Fruit fly (Drosophila melanogaster): ENCODE results near the gene dop.

Gene dop

DNA sequence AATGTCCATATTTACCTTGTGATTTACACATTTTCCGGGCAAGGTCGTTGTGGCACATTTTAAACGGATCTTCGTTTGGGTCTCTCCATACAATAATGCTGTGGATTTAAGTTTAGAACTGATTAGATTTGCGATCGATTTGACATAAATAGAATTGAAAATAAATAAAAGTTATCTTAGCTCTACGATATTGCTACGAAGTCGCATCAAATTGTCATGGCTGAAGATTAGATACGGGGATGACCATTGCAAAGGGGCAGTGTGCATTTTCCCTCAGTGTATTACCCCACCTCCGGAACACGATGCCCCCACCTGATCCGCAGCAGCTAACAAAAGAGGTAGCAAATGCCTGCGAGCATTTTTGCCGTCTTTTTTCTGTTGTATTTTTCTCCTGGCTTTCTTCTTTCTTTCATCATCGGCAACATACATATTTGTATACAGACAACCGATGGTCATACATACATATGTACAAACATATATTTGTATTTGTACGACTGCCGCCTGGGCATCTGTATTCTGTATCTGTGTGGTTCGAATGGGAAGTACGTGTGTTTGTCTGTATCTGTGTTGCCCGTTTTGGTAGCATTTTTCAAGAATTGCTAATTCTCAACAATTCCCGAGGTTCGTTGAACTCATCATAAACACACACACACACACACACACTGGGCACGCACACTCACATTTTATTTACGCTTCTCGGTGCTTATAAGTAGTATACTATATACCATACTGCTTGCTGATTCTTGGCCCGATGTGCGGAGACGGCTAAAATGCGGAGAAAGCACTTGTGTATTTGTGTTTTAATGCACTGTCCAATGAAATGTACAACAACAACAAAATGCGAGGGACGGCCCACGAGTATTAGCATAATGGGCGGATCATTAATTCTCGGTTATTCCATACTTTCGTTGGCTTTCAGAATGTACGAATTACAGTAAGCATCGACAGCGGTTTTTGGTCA, 21.1 kb upstream of the dop start (continued):
- TF ChIP-seq bcd (GFP tag; optimal IDR thresholded peaks at IDR 0.05) (no peak), lola (GFP tag; optimal IDR thresholded peaks at IDR 0.05) (no peak), Gug (GFP tag; IDR thresholded peaks at IDR 0.05) (peak; percentile 16; the same call in 1 of the 4 replicates), Hsf (GFP tag; optimal IDR thresholded peaks at IDR 0.05) (no peak), schlank (tag; optimal IDR thresholded peaks at IDR 0.05) (no peak), CG7963 (GFP tag; IDR thresholded peaks at IDR 0.05; ENCODE audit: partially characterized antibody) (no peak), CG12299 (tag; optimal IDR thresholded peaks at IDR 0.05) (no peak), CG15479 (GFP tag; optimal IDR thresholded peaks at IDR 0.05) (no peak), chif (GFP tag; optimal IDR thresholded peaks at IDR 0.05) (no peak), CG10274 (GFP tag; optimal IDR thresholded peaks at IDR 0.05) (no peak), disco-r (GFP tag; optimal IDR thresholded peaks at IDR 0.05) (no peak), Dref (GFP tag; IDR thresholded peaks at IDR 0.05) (no peak), Rx (GFP tag; IDR thresholded peaks at IDR 0.05) (no peak), kay (GFP tag; optimal IDR thresholded peaks at IDR 0.05) (no peak), CG31441 (GFP tag; IDR thresholded peaks at IDR 0.05) (0 out of 2 replicates have a peak, but pooled peaks have one; percentile 17), CG14667 (GFP tag; IDR thresholded peaks at IDR 0.05) (no peak), lmd (GFP tag; IDR thresholded peaks at IDR 0.05) (0 out of 2 replicates have a peak, but pooled peaks have one; percentile 17), H2.0 (GFP tag; IDR thresholded peaks at IDR 0.05) (no peak), Neu2 (GFP tag; optimal IDR thresholded peaks at IDR 0.05; ENCODE audit: borderline replicate concordance) (no peak), CG10431 (GFP tag; optimal IDR thresholded peaks at IDR 0.05) (no peak), ranshi (GFP tag; IDR thresholded peaks at IDR 0.05) (0 out of 2 replicates have a peak, but pooled peaks have one; percentile 6), CG12659 (GFP tag; optimal IDR thresholded peaks at IDR 0.05) (no peak), gro (GFP tag; optimal IDR thresholded peaks at IDR 0.05) (no peak), D (optimal IDR thresholded peaks at IDR 0.05) (no peak), D (GFP tag; optimal IDR thresholded peaks at IDR 0.05) (peak; percentile 33), CG6765 (GFP tag; optimal IDR thresholded peaks at IDR 0.05) (no peak), NFAT (GFP tag; IDR thresholded peaks at IDR 0.05) (no peak), ssp (GFP tag; IDR thresholded peaks at IDR 0.05) (no peak), Doc2 (GFP tag; IDR thresholded peaks at IDR 0.05) (no peak), Max (GFP tag; optimal IDR thresholded peaks at IDR 0.05) (no peak), Dbx (GFP tag; IDR thresholded peaks at IDR 0.05) (no peak), repo (GFP tag; optimal IDR thresholded peaks at IDR 0.05) (no peak), seq (GFP tag; IDR thresholded peaks at IDR 0.05) (no peak), CG6175 (GFP tag; IDR thresholded peaks at IDR 0.05) (no peak), Mrtf (GFP tag; IDR thresholded peaks at IDR 0.05) (no peak), her (GFP tag; optimal IDR thresholded peaks at IDR 0.05) (no peak), CG2712 (tag; optimal IDR thresholded peaks at IDR 0.05) (no peak), CoRest (tag; optimal IDR thresholded peaks at IDR 0.05) (no peak), CG8089 (GFP tag; optimal IDR thresholded peaks at IDR 0.05) (no peak), sd (tag; optimal IDR thresholded peaks at IDR 0.05) (peak; percentile 53), Dll (GFP tag; IDR thresholded peaks at IDR 0.05; ENCODE audit: partially characterized antibody) (no peak), CG15601 (tag; optimal IDR thresholded peaks at IDR 0.05) (peak; percentile 6), HmgD (GFP tag; optimal IDR thresholded peaks at IDR 0.05) (no peak), Nf-YA (GFP tag; IDR thresholded peaks at IDR 0.05) (no peak), CG11504 (tag; optimal IDR thresholded peaks at IDR 0.05) (peak; percentile 21), Bdp1 (GFP tag; optimal IDR thresholded peaks at IDR 0.05) (no peak), pzg (GFP tag; optimal IDR thresholded peaks at IDR 0.05) (no peak), CG8924 (tag; optimal IDR thresholded peaks at IDR 0.05) (no peak), gfzf (GFP tag; optimal IDR thresholded peaks at IDR 0.05) (no peak)

Data from whole organism, embryonic.